Worm (Caenorhabditis elegans) whole organism, L1 larva: ENCODE measurements around the gene F11D11.21.
"Not testable (repeated sequence)": the region's sequence is repeated elsewhere in the genome, so short reads cannot be mapped to it uniquely, and the experiment has no call there.

Experiments
- C16A3.4 ChIP-seq: fragments of 150-350 bp; optimal IDR thresholded peaks from 2 replicates; lab custom pipeline; 2014; ENCODE audit warnings: missing biosample characterization, missing genetic modification characterization
- C34B4.2 ChIP-seq: sonication (generic microtip); optimal IDR thresholded peaks from 2 replicates; lab custom pipeline; 2017; ENCODE audit warnings: mild to moderate bottlenecking, missing genetic modification characterization, missing compliant biosample characterization
- F16B12.6 ChIP-seq: fragments of 150-350 bp; optimal IDR thresholded peaks from 2 replicates; lab custom pipeline; 2014; ENCODE audit warnings: missing biosample characterization, missing genetic modification characterization
- alr-1 ChIP-seq: fragments of 200-800 bp; sonication (Bioruptor generic); optimal IDR thresholded peaks from 2 replicates; lab custom pipeline; 2018; ENCODE audit warnings: borderline replicate concordance, mild to moderate bottlenecking, missing genetic modification characterization, missing compliant biosample characterization
- aly-2 ChIP-seq: fragments of 150-350 bp; optimal IDR thresholded peaks from 2 replicates; lab custom pipeline; 2014; ENCODE audit warnings: missing biosample characterization, missing genetic modification characterization
- ama-1 ChIP-seq: fragments of 150-350 bp; optimal IDR thresholded peaks from 2 replicates; lab custom pipeline; 2014
- ceh-8 ChIP-seq: fragments of 200-800 bp; sonication (Bioruptor generic); optimal IDR thresholded peaks from 2 replicates; lab custom pipeline; 2018; ENCODE audit warnings: mild to moderate bottlenecking, missing genetic modification characterization, moderate library complexity, missing compliant biosample characterization
- ceh-90 ChIP-seq: sonication (generic microtip); optimal IDR thresholded peaks from 2 replicates; lab custom pipeline; 2016; ENCODE audit warnings: missing genetic modification characterization, missing compliant biosample characterization
- dpl-1 ChIP-seq, 3 experiments: fragments of 150-350 bp in 2 of 3; sonication (generic microtip) in 1 of 3; optimal IDR thresholded peaks; 2 replicates each; lab custom pipeline; 2014 to 2017; ENCODE audit warnings: missing biosample characterization in 3 of 3, missing genetic modification characterization in 3 of 3, missing genetic modification reagents in 3 of 3
- dsc-1 ChIP-seq: sonication (generic microtip); optimal IDR thresholded peaks from 2 replicates; lab custom pipeline; 2016; ENCODE audit warnings: mild to moderate bottlenecking, missing genetic modification characterization, missing compliant biosample characterization
- efl-3 ChIP-seq: fragments of 200-800 bp; sonication (Bioruptor generic); optimal IDR thresholded peaks from 2 replicates; lab custom pipeline; 2018; ENCODE audit warnings: mild to moderate bottlenecking, missing genetic modification characterization, missing compliant biosample characterization
- egl-13 ChIP-seq: sonication (generic microtip); optimal IDR thresholded peaks from 2 replicates; lab custom pipeline; 2016; ENCODE audit warnings: missing genotype, missing genetic modification reagents, missing genetic modification characterization, missing compliant biosample characterization
- elt-3 ChIP-seq, 6 experiments: fragments of 150-350 bp in 1 of 6; sonication (generic microtip); optimal IDR thresholded peaks; 2 replicates each; lab custom pipeline; 2017 to 2018; ENCODE audit warnings: missing biosample characterization in 6 of 6, missing genetic modification characterization in 6 of 6, inconsistent platforms in 1 of 6
- ets-5 ChIP-seq: fragments of 200-800 bp; sonication (Bioruptor generic); IDR thresholded peaks from 2 replicates; pipeline ENCODE4 v1.3.6; 2022; ENCODE audit warnings: missing genetic modification characterization, missing compliant biosample characterization
- fkh-4 ChIP-seq: sonication (generic microtip); optimal IDR thresholded peaks from 2 replicates; lab custom pipeline; 2016; ENCODE audit warnings: missing compliant biosample characterization, missing genetic modification characterization, borderline replicate concordance
- fos-1 ChIP-seq: fragments of 150-350 bp; optimal IDR thresholded peaks from 2 replicates; lab custom pipeline; 2014; ENCODE audit warnings: missing biosample characterization, missing genetic modification characterization
- grh-1 ChIP-seq: fragments of 200-800 bp; sonication (Bioruptor generic); IDR thresholded peaks from 2 replicates; pipeline ENCODE4 v1.3.6; 2022; ENCODE audit warnings: missing genetic modification reagents, missing genetic modification characterization, missing compliant biosample characterization
- hpl-2 ChIP-seq: fragments of 150-350 bp; optimal IDR thresholded peaks from 2 replicates; lab custom pipeline; 2014; ENCODE audit warnings: missing biosample characterization, missing genetic modification reagents, missing genetic modification characterization
- irx-1 ChIP-seq: sonication (generic microtip); optimal IDR thresholded peaks from 2 replicates; lab custom pipeline; 2016; ENCODE audit warnings: missing genetic modification characterization, missing compliant biosample characterization
- lin-14 ChIP-seq: fragments of 200-800 bp; sonication (Bioruptor generic); optimal IDR thresholded peaks from 2 replicates; lab custom pipeline; 2018; ENCODE audit warnings: mild to moderate bottlenecking, missing genetic modification characterization, moderate library complexity, missing compliant biosample characterization
- lin-15B ChIP-seq: fragments of 150-350 bp; sonication (generic microtip); optimal IDR thresholded peaks from 3 replicates; lab custom pipeline; 2014; ENCODE audit warnings: missing biosample characterization, missing genetic modification characterization
- lin-39 ChIP-seq: fragments of 150-350 bp; optimal IDR thresholded peaks from 2 replicates; lab custom pipeline; 2014; ENCODE audit warnings: missing biosample characterization, missing genetic modification reagents, missing genetic modification characterization
- lir-3 ChIP-seq: sonication (generic microtip); optimal IDR thresholded peaks from 2 replicates; lab custom pipeline; 2016; ENCODE audit warnings: mild to moderate bottlenecking, missing genetic modification characterization, moderate library complexity, missing compliant biosample characterization; ENCODE audit not compliant: poor library complexity
- lsy-2 ChIP-seq, 2 experiments: fragments of 150-350 bp; optimal IDR thresholded peaks; 2 replicates each; lab custom pipeline; 2014; ENCODE audit warnings: missing biosample characterization in 2 of 2, missing genetic modification characterization in 2 of 2
- mab-9 ChIP-seq: fragments of 200-800 bp; sonication (Bioruptor generic); IDR thresholded peaks from 2 replicates; pipeline ENCODE4 v1.3.6; 2022; ENCODE audit warnings: missing genetic modification reagents, missing genetic modification characterization, missing compliant biosample characterization
- mdl-1 ChIP-seq, 2 experiments: fragments of 150-350 bp; optimal IDR thresholded peaks; 2 replicates each; lab custom pipeline; 2014 to 2017; ENCODE audit warnings: missing biosample characterization in 2 of 2, missing genetic modification characterization in 2 of 2, inconsistent platforms in 1 of 2
- mef-2 ChIP-seq: fragments of 150-350 bp; optimal IDR thresholded peaks from 2 replicates; lab custom pipeline; 2014; ENCODE audit warnings: missing biosample characterization, missing genetic modification characterization
- nhr-12 ChIP-seq: sonication (generic microtip); optimal IDR thresholded peaks from 2 replicates; lab custom pipeline; 2017; ENCODE audit warnings: missing biosample characterization, missing genetic modification characterization
- nhr-237 ChIP-seq: fragments of 150-350 bp; optimal IDR thresholded peaks from 2 replicates; lab custom pipeline; 2014; ENCODE audit warnings: missing biosample characterization, missing genetic modification characterization
- nhr-28 ChIP-seq: fragments of 150-350 bp; optimal IDR thresholded peaks from 2 replicates; lab custom pipeline; 2014; ENCODE audit warnings: missing biosample characterization, missing genetic modification characterization
- nhr-84 ChIP-seq: sonication (generic microtip); optimal IDR thresholded peaks from 2 replicates; lab custom pipeline; 2017; ENCODE audit warnings: missing biosample characterization, missing genetic modification characterization
- nhr-85 ChIP-seq: sonication (generic microtip); peaks from one replicate; lab custom pipeline; 2016; ENCODE audit warnings: missing genetic modification characterization, inconsistent platforms, missing compliant biosample characterization
- rnt-1 ChIP-seq: sonication (generic microtip); optimal IDR thresholded peaks from 2 replicates; lab custom pipeline; 2016; ENCODE audit warnings: mild to moderate bottlenecking, missing genetic modification characterization, moderate library complexity, missing compliant biosample characterization
- snpc-4 ChIP-seq: fragments of 150-350 bp; optimal IDR thresholded peaks from 2 replicates; lab custom pipeline; 2014; ENCODE audit warnings: missing biosample characterization, missing genetic modification characterization
- tbx-2 ChIP-seq: sonication (generic microtip); optimal IDR thresholded peaks from 2 replicates; lab custom pipeline; 2016; ENCODE audit warnings: missing genetic modification characterization, missing compliant biosample characterization
- vab-15 ChIP-seq: sonication (generic microtip); optimal IDR thresholded peaks from 2 replicates; lab custom pipeline; 2017; ENCODE audit warnings: missing genotype, mild to moderate bottlenecking, missing genetic modification characterization, missing compliant biosample characterization
- xbp-1 ChIP-seq: sonication (generic microtip); optimal IDR thresholded peaks from 2 replicates; lab custom pipeline; 2016; ENCODE audit warnings: missing genetic modification characterization, missing compliant biosample characterization

F11D11.21 gene

ce11 chrV:18761078-18761477 is 10.7 kb upstream of the F11D11.21 start, which contains the start of gene F11D11.4:
F11D11.4 (plus strand) TSS chrV:18761378.
- TF ChIP-seq ets-5 (GFP tag; lab: Robert Waterston, UW) (no peak), lin-14 (GFP tag; lab: Kevin White, UChicago) (no peak), nhr-12 (tag; lab: Kevin White, UChicago) (no peak), fos-1 (no peak), ceh-90 (tag; lab: Kevin White, UChicago) (no peak), hpl-2 (GFP tag; lab: Kevin White, UChicago) (no peak), F16B12.6 (tag; lab: Kevin White, UChicago) (no peak), rnt-1 (tag; lab: Kevin White, UChicago) (no peak), grh-1 (no peak), vab-15 (tag; lab: Kevin White, UChicago) (no peak)

DNA sequence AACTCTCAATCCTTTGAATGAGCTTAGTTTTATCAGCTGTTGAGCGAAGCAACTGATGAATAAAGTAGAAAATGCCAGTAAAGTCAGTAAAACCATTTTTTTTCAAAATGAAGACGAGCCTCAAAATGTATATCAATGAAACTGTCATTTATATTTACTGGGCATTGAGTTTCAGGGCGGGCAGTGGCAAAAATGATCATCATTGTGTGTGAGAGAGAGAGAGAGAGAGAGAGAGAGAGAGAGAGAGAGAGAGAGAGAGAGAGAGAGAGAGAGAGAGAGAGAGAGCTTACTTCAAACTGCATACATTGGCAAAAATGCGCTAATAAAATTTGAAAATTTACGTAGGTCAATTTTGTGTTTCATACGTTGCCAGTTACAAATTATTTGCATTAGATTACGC is 9.8 kb upstream of the F11D11.21 start, which contains the start of gene F11D11.3:
TSS of gene F11D11.3 (minus strand) at position 101 of the 400 bp plus-strand sequence.
- no peak for TF ChIP-seq efl-3 (GFP tag; lab: Kevin White, UChicago)
- TF ChIP-seq egl-13 (tag; lab: Kevin White, UChicago) = no peak
- TF ChIP-seq snpc-4 = no peak
- no peak for TF ChIP-seq C16A3.4 (tag; lab: Kevin White, UChicago)
- TF ChIP-seq nhr-85 (tag; lab: Kevin White, UChicago) = no peak
- no peak for TF ChIP-seq tbx-2 (tag; lab: Kevin White, UChicago)
- TF ChIP-seq lir-3 = no peak
- TF ChIP-seq nhr-28 (tag; lab: Kevin White, UChicago) = no peak
- no peak for TF ChIP-seq fkh-4 (tag; lab: Kevin White, UChicago)
- no peak for TF ChIP-seq ama-1 (lab: Kevin White, UChicago)
- TF ChIP-seq alr-1 (tag; lab: Kevin White, UChicago) = no peak
- no peak for TF ChIP-seq lin-14 (GFP tag; lab: Kevin White, UChicago)
- TF ChIP-seq mef-2 (tag; lab: Kevin White, UChicago) = no peak
- no peak for TF ChIP-seq nhr-84 (tag; lab: Kevin White, UChicago)
- TF ChIP-seq ceh-90 (tag; lab: Kevin White, UChicago) = no peak
- no peak for TF ChIP-seq dpl-1 (GFP tag; optimal IDR thresholded peaks at IDR 0.05; lab: Kevin White, UChicago)

DNA sequence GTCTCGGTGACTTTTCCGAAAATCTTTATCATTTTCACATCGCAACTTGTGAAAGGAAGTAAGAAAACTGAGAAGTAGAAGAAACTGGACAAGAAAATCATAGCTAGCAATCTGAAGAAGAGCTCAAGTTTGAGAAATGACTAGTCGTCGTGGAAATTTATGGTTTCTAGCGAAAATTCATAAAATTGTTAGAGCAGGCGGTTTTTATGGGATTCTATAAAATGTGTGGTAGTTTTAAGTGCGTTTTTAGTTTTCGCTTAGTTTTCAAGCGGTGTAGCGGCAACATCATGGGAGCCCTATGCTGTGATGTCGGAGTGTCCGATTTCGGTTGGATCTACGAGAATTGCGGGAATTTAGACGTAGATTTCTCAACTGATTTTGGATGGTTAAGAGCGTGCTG is 4.0 kb upstream of the F11D11.21 start, which contains the start of gene clec-254:
TSS of gene clec-254 (minus strand) at position 101 of the 400 bp plus-strand sequence.
- TF ChIP-seq ama-1 (lab: Kevin White, UChicago); xbp-1; snpc-4: not testable (repeated sequence)

DNA sequence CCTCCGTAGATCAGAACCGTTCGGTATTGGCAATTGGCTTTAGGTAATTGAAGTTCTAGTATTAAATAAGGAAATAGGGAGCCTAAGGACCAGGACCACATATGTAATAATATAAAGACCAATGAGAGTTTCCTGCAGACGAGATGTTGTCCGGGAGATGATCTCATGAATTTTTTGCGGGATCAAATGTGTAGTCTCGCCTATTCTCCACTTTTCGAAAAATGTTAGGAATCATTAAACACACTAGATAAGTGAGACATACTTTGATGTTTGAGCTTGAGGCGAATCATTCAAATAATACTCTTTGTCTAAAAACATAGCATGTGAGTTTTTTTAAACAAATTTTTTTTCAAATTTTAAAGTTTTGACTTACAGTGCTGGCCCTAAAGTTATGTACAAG is 2.7 kb upstream of the F11D11.21 start, which contains the start of gene F11D11.6:
TSS of gene F11D11.6 (minus strand) at position 101 of the 400 bp plus-strand sequence.
- TF ChIP-seq vab-15 (tag; lab: Kevin White, UChicago) (no peak), efl-3 (GFP tag; lab: Kevin White, UChicago) (no peak), C16A3.4 (tag; lab: Kevin White, UChicago) (no peak), aly-2 (tag; lab: Kevin White, UChicago) (no peak), nhr-12 (tag; lab: Kevin White, UChicago) (no peak), lsy-2 (tag; optimal IDR thresholded peaks at IDR 0.05; lab: Kevin White, UChicago) (no peak), hpl-2 (GFP tag; lab: Kevin White, UChicago) (no peak), elt-3 (tag; optimal IDR thresholded peaks at IDR 0.05; lab: Kevin White, UChicago) (no peak)

DNA sequence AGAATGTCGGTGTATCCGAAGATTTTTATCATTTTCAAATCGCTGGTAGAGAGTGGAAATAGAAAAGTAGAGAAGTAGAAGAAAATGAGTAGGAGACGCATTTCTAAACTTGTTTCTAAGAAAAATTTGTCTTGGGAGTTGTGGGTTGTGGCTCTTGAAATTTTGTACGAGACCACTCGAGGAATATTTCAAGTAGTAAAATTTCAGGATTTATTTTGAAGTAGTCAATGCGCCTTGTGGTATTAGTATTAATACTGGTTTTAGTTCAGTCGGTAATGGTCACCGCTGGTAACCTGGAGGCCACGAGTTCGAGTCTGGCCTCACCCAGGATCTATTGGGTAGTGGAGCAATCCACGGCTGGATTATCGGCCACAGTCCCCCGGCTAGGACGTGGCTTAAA is 1.6 kb downstream of the F11D11.21 start, which contains the start of gene clec-252:
TSS of gene clec-252 (minus strand) at position 101 of the 400 bp plus-strand sequence.
- no peak for TF ChIP-seq nhr-12 (tag; lab: Kevin White, UChicago)
- TF ChIP-seq lin-39 (tag; lab: Kevin White, UChicago) = no peak
- TF ChIP-seq irx-1 (tag; lab: Kevin White, UChicago) = no peak
- no peak for TF ChIP-seq mdl-1 (tag; optimal IDR thresholded peaks at IDR 0.05; lab: Kevin White, UChicago)
- TF ChIP-seq ceh-8 (GFP tag; lab: Kevin White, UChicago) = no peak
- no peak for TF ChIP-seq snpc-4
- TF ChIP-seq lin-15B (tag; lab: Kevin White, UChicago) = no peak
- no peak for TF ChIP-seq nhr-237 (tag; lab: Kevin White, UChicago)
- TF ChIP-seq C34B4.2 (tag; lab: Kevin White, UChicago) = no peak
- no peak for TF ChIP-seq egl-13 (tag; lab: Kevin White, UChicago)
- no peak for TF ChIP-seq fkh-4 (tag; lab: Kevin White, UChicago)
- no peak for TF ChIP-seq dsc-1 (tag; lab: Kevin White, UChicago)
- TF ChIP-seq xbp-1 = no peak
- no peak for TF ChIP-seq grh-1
- TF ChIP-seq mab-9 (GFP tag; lab: Robert Waterston, UW) = no peak
